Fruit fly (Drosophila melanogaster) whole organism, embryonic: ENCODE data around the gene CG43815.

Source experiments
- Awh ChIP-seq: fragments of 200-800 bp; sonication (Bioruptor generic); IDR thresholded peaks from 2 replicates; pipeline ENCODE4, ENCODE4 v1.3.6; 2022; ENCODE audit warnings: missing biosample characterization, missing genetic modification characterization
- CG10267 ChIP-seq: fragments of 200-800 bp; sonication (Bioruptor generic); optimal IDR thresholded peaks from 2 replicates; lab custom pipeline; 2018; ENCODE audit warnings: missing biosample characterization, mild to moderate bottlenecking, missing genetic modification characterization, moderate library complexity
- CG11504 ChIP-seq: fragments of 200-800 bp; sonication (Bioruptor generic); optimal IDR thresholded peaks from 3 replicates; lab custom pipeline; 2019; ENCODE audit warnings: missing biosample characterization, mild to moderate bottlenecking, missing genetic modification characterization, moderate library complexity
- CG11695 ChIP-seq: fragments of 200-800 bp; sonication (Bioruptor generic); IDR thresholded peaks from 3 replicates; pipeline ENCODE4 v1.3.6; 2022; ENCODE audit warnings: missing biosample characterization, missing genetic modification characterization
- CG11723 ChIP-seq: fragments of 200-800 bp; sonication (Bioruptor generic); optimal IDR thresholded peaks from 2 replicates; lab custom pipeline; 2017; ENCODE audit warnings: missing biosample characterization, mild to moderate bottlenecking, missing genetic modification characterization
- CG14667 ChIP-seq: fragments of 200-800 bp; sonication (Bioruptor generic); IDR thresholded peaks from 2 replicates; pipeline ENCODE4 v1.3.6; 2022; ENCODE audit warnings: missing biosample characterization, missing genetic modification characterization
- CG15269 ChIP-seq: fragments of 200-800 bp; sonication (Bioruptor generic); optimal IDR thresholded peaks from 2 replicates; lab custom pipeline; 2018; ENCODE audit warnings: missing biosample characterization, mild to moderate bottlenecking, missing genetic modification characterization, moderate library complexity
- CG16815 ChIP-seq: fragments of 200-800 bp; sonication (Bioruptor generic); optimal IDR thresholded peaks from 3 replicates; lab custom pipeline; 2017; ENCODE audit warnings: missing biosample characterization, mild to moderate bottlenecking, missing genetic modification characterization
- CG17361 ChIP-seq: fragments of 200-800 bp; sonication (Bioruptor generic); IDR thresholded peaks from 3 replicates; pipeline ENCODE4 v1.3.6; 2022; ENCODE audit warnings: missing biosample characterization, missing genetic modification characterization
- CG2129 ChIP-seq: fragments of 200-800 bp; sonication (Bioruptor generic); IDR thresholded peaks from 2 replicates; pipeline ENCODE4 v1.3.6; 2022; ENCODE audit warnings: missing biosample characterization, missing genetic modification characterization; ENCODE audit not compliant: partially characterized antibody
- CG2202 ChIP-seq: fragments of 200-800 bp; sonication (Bioruptor generic); optimal IDR thresholded peaks from 2 replicates; lab custom pipeline; 2018; ENCODE audit warnings: missing biosample characterization, mild to moderate bottlenecking, missing genetic modification characterization
- CG4424 ChIP-seq: fragments of 200-800 bp; sonication (Bioruptor generic); optimal IDR thresholded peaks from 3 replicates; lab custom pipeline; 2016; ENCODE audit warnings: missing biosample characterization, missing genetic modification characterization
- CG7556 ChIP-seq: fragments of 200-800 bp; sonication (Bioruptor generic); optimal IDR thresholded peaks from 2 replicates; lab custom pipeline; 2017; ENCODE audit warnings: missing biosample characterization, mild to moderate bottlenecking, missing genetic modification characterization
- CG9727 ChIP-seq: fragments of 200-800 bp; sonication (Bioruptor generic); optimal IDR thresholded peaks from 3 replicates; lab custom pipeline; 2017; ENCODE audit warnings: missing biosample characterization, mild to moderate bottlenecking, missing genetic modification characterization
- D19A ChIP-seq: fragments of 200-800 bp; optimal IDR thresholded peaks from 3 replicates; lab custom pipeline; 2019; ENCODE audit warnings: missing biosample characterization, mild to moderate bottlenecking, missing genetic modification characterization, moderate library complexity
- Hr51 ChIP-seq, 2 experiments: fragments of 200-800 bp; sonication (Bioruptor generic); optimal IDR thresholded peaks; 2 replicates in 1 of 2; 3 replicates in 1 of 2; lab custom pipeline; 2016 to 2018; ENCODE audit warnings: missing biosample characterization in 2 of 2, missing genetic modification characterization in 2 of 2, mild to moderate bottlenecking in 1 of 2, moderate library complexity in 1 of 2
- Hr78 ChIP-seq, 2 experiments: fragments of 200-800 bp in 1 of 2; fragments of >200 bp in 1 of 2; sonication (Bioruptor generic) in 1 of 2; optimal IDR thresholded peaks; 2 replicates each; lab custom pipeline; 2017 to 2019; ENCODE audit warnings: missing biosample characterization in 2 of 2, missing genetic modification characterization in 2 of 2, mild to moderate bottlenecking in 1 of 2, moderate library complexity in 1 of 2
- Meics ChIP-seq: fragments of 200-800 bp; sonication (Bioruptor generic); optimal IDR thresholded peaks from 2 replicates; lab custom pipeline; 2017; ENCODE audit warnings: missing biosample characterization, mild to moderate bottlenecking, missing genetic modification characterization
- NK7.1 ChIP-seq: fragments of 200-800 bp; sonication (Bioruptor generic); optimal IDR thresholded peaks from 3 replicates; lab custom pipeline; 2016; ENCODE audit warnings: missing biosample characterization, missing genetic modification characterization
- Nf-YB ChIP-seq: fragments of 200-800 bp; sonication (Bioruptor generic); optimal IDR thresholded peaks from 3 replicates; lab custom pipeline; 2019; ENCODE audit warnings: missing biosample characterization, mild to moderate bottlenecking, missing genetic modification characterization, moderate library complexity
- Oaz ChIP-seq: fragments of 200-800 bp; sonication (Bioruptor generic); IDR thresholded peaks from 2 replicates; pipeline ENCODE4 v1.3.6; 2022; ENCODE audit warnings: missing biosample characterization, missing genetic modification characterization
- Optix ChIP-seq: fragments of 200-800 bp; sonication (Bioruptor generic); IDR thresholded peaks from 3 replicates; pipeline ENCODE4 v1.3.6; 2022; ENCODE audit warnings: missing biosample characterization, missing genetic modification characterization
- Sox102F ChIP-seq: fragments of 200-800 bp; sonication (Bioruptor generic); optimal IDR thresholded peaks from 2 replicates; lab custom pipeline; 2018; ENCODE audit warnings: missing biosample characterization, mild to moderate bottlenecking, missing genetic modification characterization, moderate library complexity
- abd-A ChIP-seq: fragments of 200-800 bp; sonication (Bioruptor generic); optimal IDR thresholded peaks from 3 replicates; lab custom pipeline; 2019; ENCODE audit warnings: missing biosample characterization, mild to moderate bottlenecking, missing genetic modification characterization, moderate library complexity
- chm ChIP-seq: fragments of 200-800 bp; sonication (Bioruptor generic); IDR thresholded peaks from 2 replicates; pipeline ENCODE4 v1.3.6; 2022; ENCODE audit warnings: missing biosample characterization, missing genetic modification characterization
- ci ChIP-seq: fragments of 200-800 bp; sonication (Bioruptor generic); IDR thresholded peaks from 3 replicates; pipeline ENCODE4 v1.3.6; 2022; ENCODE audit warnings: missing biosample characterization, missing genetic modification characterization
- dmrt11E ChIP-seq: fragments of 200-800 bp; sonication (Bioruptor generic); optimal IDR thresholded peaks from 3 replicates; lab custom pipeline; 2018; ENCODE audit warnings: missing biosample characterization, mild to moderate bottlenecking, missing genetic modification characterization, moderate library complexity
- fd96Cb ChIP-seq: fragments of 200-800 bp; sonication (Bioruptor generic); optimal IDR thresholded peaks from 2 replicates; lab custom pipeline; 2018; ENCODE audit warnings: missing biosample characterization, mild to moderate bottlenecking, missing genetic modification characterization, moderate library complexity
- gem ChIP-seq: fragments of 200-800 bp; sonication (Bioruptor generic); optimal IDR thresholded peaks from 2 replicates; lab custom pipeline; 2019; ENCODE audit warnings: missing biosample characterization, mild to moderate bottlenecking, missing genetic modification characterization, moderate library complexity
- gsb-n ChIP-seq: fragments of 200-800 bp; sonication (Bioruptor generic); optimal IDR thresholded peaks from 3 replicates; lab custom pipeline; 2018; ENCODE audit warnings: missing biosample characterization, mild to moderate bottlenecking, missing genetic modification characterization
- h ChIP-seq: fragments of >200 bp; optimal IDR thresholded peaks from 2 replicates; lab custom pipeline; 2017
- lov ChIP-seq, 2 experiments: fragments of 200-800 bp in 1 of 2; fragments of >200 bp in 1 of 2; sonication (Bioruptor generic) in 1 of 2; IDR thresholded peaks in 1 of 2; optimal IDR thresholded peaks in 1 of 2; 2 replicates in 1 of 2; 3 replicates in 1 of 2; pipeline versions ENCODE4 v1.3.6 to Lab custom; 2017 to 2022; ENCODE audit warnings: missing biosample characterization in 1 of 2, missing genetic modification characterization in 1 of 2
- pros ChIP-seq: fragments of 200-800 bp; sonication (Bioruptor generic); optimal IDR thresholded peaks from 3 replicates; lab custom pipeline; 2019; ENCODE audit warnings: missing biosample characterization, mild to moderate bottlenecking, missing genetic modification characterization, moderate library complexity
- ranshi ChIP-seq: fragments of 200-800 bp; sonication (Bioruptor generic); IDR thresholded peaks from 2 replicates; pipeline ENCODE4 v1.3.6; 2022; ENCODE audit warnings: missing biosample characterization, missing genetic modification characterization
- slou ChIP-seq: fragments of 200-800 bp; sonication (Bioruptor generic); optimal IDR thresholded peaks from 3 replicates; lab custom pipeline; 2016; ENCODE audit warnings: missing biosample characterization, missing genetic modification characterization
- sna ChIP-seq: fragments of 200-800 bp; sonication (Bioruptor generic); IDR thresholded peaks from 2 replicates; pipeline ENCODE4 v1.3.6; 2022; ENCODE audit warnings: missing biosample characterization, missing genetic modification characterization; ENCODE audit not compliant: partially characterized antibody
- stc ChIP-seq: fragments of 200-800 bp; sonication (Bioruptor generic); IDR thresholded peaks from 2 replicates; pipeline ENCODE4 v1.3.6; 2022; ENCODE audit warnings: missing biosample characterization, missing genetic modification characterization
- unpg ChIP-seq: fragments of 200-800 bp; sonication (Bioruptor generic); optimal IDR thresholded peaks from 3 replicates; lab custom pipeline; 2018; ENCODE audit warnings: missing biosample characterization, mild to moderate bottlenecking, missing genetic modification characterization, moderate library complexity
- vvl ChIP-seq: fragments of 200-800 bp; sonication (Bioruptor generic); IDR thresholded peaks from 2 replicates; pipeline ENCODE4 v1.3.6; 2022; ENCODE audit warnings: missing biosample characterization, missing genetic modification characterization
- zfh1 ChIP-seq: fragments of 200-800 bp; sonication (Bioruptor generic); IDR thresholded peaks from 3 replicates; pipeline ENCODE4 v1.3.6; 2022; ENCODE audit warnings: missing biosample characterization, missing genetic modification characterization

Gene CG43815

dm6 chr2L:3555408-3556058, 20.5 kb upstream of the CG43815 start (continued):
- TF ChIP-seq CG14667 (0 out of 2 replicates have a peak, but pooled peaks have one; percentile 17), ci (GFP tag; lab: Robert Waterston, UW) (0 out of 3 replicates have a peak, but pooled peaks have one; percentile 20), dmrt11E (tag; lab: Kevin White, UChicago) (peak; percentile 65), NK7.1 (GFP tag; lab: Kevin White, UChicago) (no peak), Meics (GFP tag; lab: Kevin White, UChicago) (no peak), unpg (GFP tag; lab: Kevin White, UChicago) (peak; percentile 12), Oaz (GFP tag; lab: Robert Waterston, UW) (no peak), CG4424 (peak; percentile 50), pros (GFP tag; lab: Kevin White, UChicago) (no peak), Hr78 (GFP tag; optimal IDR thresholded peaks at IDR 0.05; lab: Kevin White, UChicago) (peak in 1 of 2 experiments; percentile 88), Hr51 (GFP tag; optimal IDR thresholded peaks at IDR 0.05; lab: Kevin White, UChicago) (no peak), CG7556 (GFP tag; lab: Kevin White, UChicago) (no peak), Sox102F (peak; percentile 23), Nf-YB (GFP tag; lab: Kevin White, UChicago) (peak; percentile 46), zfh1 (GFP tag; lab: Robert Waterston, UW) (peak; percentile 58; the same call in 2 of the 3 replicates), CG10267 (peak; percentile 35), Optix (peak; percentile 51; the same call in 1 of the 3 replicates), CG11504 (tag; lab: Kevin White, UChicago) (peak; percentile 32), CG16815 (GFP tag; lab: Kevin White, UChicago) (no peak), stc (0 out of 2 replicates have a peak, but pooled peaks have one; percentile 27), gem (tag; lab: Kevin White, UChicago) (peak; percentile 50), D19A (peak; percentile 21), CG2129 (GFP tag; lab: Robert Waterston, UW) (peak; percentile 42; the same call in 1 of the 2 replicates), fd96Cb (peak; percentile 7), CG9727 (peak; percentile 14), CG15269 (no peak), lov (optimal IDR thresholded peaks at IDR 0.05; lab: Kevin White, UChicago) (no peak), lov (GFP tag; IDR thresholded peaks at IDR 0.05; lab: Robert Waterston, UW) (peak; percentile 78; the same call in 2 of the 3 replicates), sna (GFP tag; lab: Robert Waterston, UW) (0 out of 2 replicates have a peak, but pooled peaks have one; percentile 25), chm (GFP tag; lab: Robert Waterston, UW) (peak; percentile 53; the same call in 1 of the 2 replicates), CG11695 (GFP tag; lab: Robert Waterston, UW) (0 out of 3 replicates have a peak, but pooled peaks have one; percentile 25), h (lab: Kevin White, UChicago) (no peak), CG2202 (tag; lab: Kevin White, UChicago) (peak; percentile 6), CG17361 (peak; percentile 19; the same call in 1 of the 3 replicates)

- peak; percentile 7 for TF ChIP-seq abd-A (tag; lab: Kevin White, UChicago)
- no peak for TF ChIP-seq CG11723 (GFP tag; lab: Kevin White, UChicago)
- no peak for TF ChIP-seq ranshi
- TF ChIP-seq gsb-n (tag; lab: Kevin White, UChicago): peak; percentile 57
- TF ChIP-seq slou: no peak
- TF ChIP-seq Awh (GFP tag; lab: Robert Waterston, UW): peak; percentile 58; the same call in 1 of the 2 replicates
- peak; percentile 59; the same call in 1 of the 2 replicates for TF ChIP-seq vvl (GFP tag; lab: Robert Waterston, UW)
- TF ChIP-seq, all 482 proteins: peak for 4
Observed at dm6 chr2L:3556937-3557336, 19.1 kb upstream of the CG43815 start.
